Fruit fly (Drosophila melanogaster) whole organism, prepupa: Measurements from ENCODE around the gene CG3091.
A peak's percentile ranks its signal among the peaks of the same experiment; 100 is the strongest.

ENCODE experiments used
- Sox102F ChIP-seq: fragments of 200-800 bp; sonication (Bioruptor generic); optimal IDR thresholded peaks from 2 replicates; lab custom pipeline; 2016; ENCODE audit warnings: missing biosample characterization, mild to moderate bottlenecking, missing genetic modification characterization
- Sox14 ChIP-seq: fragments of 200-800 bp; sonication (Bioruptor generic); optimal IDR thresholded peaks from 3 replicates; lab custom pipeline; 2016; ENCODE audit warnings: missing biosample characterization, missing genetic modification characterization
- Sox15 ChIP-seq: fragments of 200-800 bp; sonication (Bioruptor generic); optimal IDR thresholded peaks from 3 replicates; lab custom pipeline; 2016; ENCODE audit warnings: missing biosample characterization, missing genetic modification characterization
- esn ChIP-seq: fragments of 200-800 bp; sonication (Bioruptor generic); optimal IDR thresholded peaks from 2 replicates; lab custom pipeline; 2016; ENCODE audit warnings: missing biosample characterization, mild to moderate bottlenecking, missing genetic modification characterization, moderate library complexity

dm6 chrX:2274704-2275199 is 20.8 kb upstream of the CG3091 start, which contains the start of gene Grp170:
- no peak for TF ChIP-seq Sox15
- TF ChIP-seq esn (GFP tag; lab: Kevin White, UChicago): no peak
- peak; percentile 0 for TF ChIP-seq Sox14 (GFP tag; lab: Kevin White, UChicago)
- no peak for TF ChIP-seq Sox102F (GFP tag; lab: Kevin White, UChicago)
